Worm (Caenorhabditis elegans) whole organism, midembryonic: ENCODE measurements around the gene R08E3.1.

Experiments used
- T22C8.4 ChIP-seq: fragments of 200-800 bp; sonication (Bioruptor generic); IDR thresholded peaks from 2 replicates; pipeline ENCODE4 v1.3.6; 2022; ENCODE audit warnings: missing genetic modification characterization, missing compliant biosample characterization
- cog-1 ChIP-seq: sonication (generic microtip); optimal IDR thresholded peaks from 2 replicates; lab custom pipeline; 2016; ENCODE audit warnings: missing genetic modification characterization, missing compliant biosample characterization
- flt-1 ChIP-seq: fragments of 200-800 bp; sonication (Bioruptor generic); IDR thresholded peaks from 2 replicates; pipeline ENCODE4 v1.3.6; 2022; ENCODE audit warnings: missing genetic modification characterization, missing compliant biosample characterization
- klf-2 ChIP-seq: fragments of 200-800 bp; sonication (Bioruptor generic); conservative IDR thresholded peaks from 2 replicates; pipeline ENCODE4 v1.3.6; 2022; ENCODE audit warnings: missing genetic modification reagents, missing genetic modification characterization, missing compliant biosample characterization
- med-1 ChIP-seq: sonication (generic microtip); optimal IDR thresholded peaks from 2 replicates; lab custom pipeline; 2017; ENCODE audit warnings: missing genetic modification characterization, mild to moderate bottlenecking, missing compliant biosample characterization, antibody characterized with exemption, missing genetic modification reagents; ENCODE audit not compliant: insufficient read depth
- ref-1 ChIP-seq: fragments of 200-800 bp; sonication (Bioruptor generic); conservative IDR thresholded peaks from 2 replicates; pipeline ENCODE4 v1.3.6; 2022; ENCODE audit warnings: missing genetic modification reagents, missing genetic modification characterization, missing compliant biosample characterization
- tab-1 ChIP-seq: fragments of 200-800 bp; sonication (Bioruptor generic); IDR thresholded peaks from 2 replicates; pipeline ENCODE4 v1.3.6; 2022; ENCODE audit warnings: missing genetic modification characterization, missing compliant biosample characterization
- ztf-23 ChIP-seq: fragments of 200-800 bp; sonication (Bioruptor generic); IDR thresholded peaks from 2 replicates; pipeline ENCODE4 v1.3.6; 2022; ENCODE audit warnings: missing genetic modification reagents, missing genetic modification characterization, missing compliant biosample characterization
- ztf-29 ChIP-seq: fragments of 200-800 bp; sonication (Bioruptor generic); IDR thresholded peaks from 2 replicates; pipeline ENCODE4 v1.3.6; 2022; ENCODE audit warnings: missing genetic modification reagents, missing genetic modification characterization, missing compliant biosample characterization

R08E3.1 gene

ce11 chrX:4795329-4795728, 27.1 kb upstream of the R08E3.1 start:
- TF ChIP-seq ref-1 (GFP tag; lab: Robert Waterston, UW) (no peak), ztf-23 (GFP tag; lab: Robert Waterston, UW) (no peak), T22C8.4 (no peak)

- TF ChIP-seq T22C8.4 (no peak), ztf-23 (GFP tag; lab: Robert Waterston, UW) (no peak), med-1 (GFP tag; lab: Kevin White, UChicago) (no peak), cog-1 (tag; lab: Kevin White, UChicago) (no peak)
These were observed 22.3 kb upstream of the R08E3.1 start, which contains the start of gene mig-13 for ce11 chrX:4800078-4800621. mig-13 (minus strand) TSS chrX:4800128.

- TF ChIP-seq cog-1 (tag; lab: Kevin White, UChicago) (no peak), flt-1 (GFP tag; lab: Robert Waterston, UW) (no peak), T22C8.4 (no peak), ztf-29 (no peak), klf-2 (GFP tag; lab: Robert Waterston, UW) (no peak), med-1 (GFP tag; lab: Kevin White, UChicago) (no peak), ztf-23 (GFP tag; lab: Robert Waterston, UW) (no peak), ref-1 (GFP tag; lab: Robert Waterston, UW) (no peak), tab-1 (GFP tag; lab: Robert Waterston, UW) (no peak)
These were observed 21.6 kb upstream of the R08E3.1 start for ce11 chrX:4800892-4801291.

ce11 chrX:4802255-4802654, 20.2 kb upstream of the R08E3.1 start:
- TF ChIP-seq T22C8.4 (no peak), ref-1 (GFP tag; lab: Robert Waterston, UW) (no peak), ztf-29 (no peak), tab-1 (GFP tag; lab: Robert Waterston, UW) (no peak), ztf-23 (GFP tag; lab: Robert Waterston, UW) (no peak; the same call in 1 of the 2 replicates), cog-1 (tag; lab: Kevin White, UChicago) (no peak)

- TF ChIP-seq flt-1 (GFP tag; lab: Robert Waterston, UW) (no peak), ztf-23 (GFP tag; lab: Robert Waterston, UW) (no peak), tab-1 (GFP tag; lab: Robert Waterston, UW) (no peak)
These were observed 18.5 kb upstream of the R08E3.1 start for ce11 chrX:4803942-4804341.

- TF ChIP-seq ref-1 (GFP tag; lab: Robert Waterston, UW), result no peak
- no peak for TF ChIP-seq cog-1 (tag; lab: Kevin White, UChicago)
- TF ChIP-seq med-1 (GFP tag; lab: Kevin White, UChicago), result no peak
- TF ChIP-seq flt-1 (GFP tag; lab: Robert Waterston, UW), result no peak
- no peak for TF ChIP-seq tab-1 (GFP tag; lab: Robert Waterston, UW)
These were observed 13.7 kb upstream of the R08E3.1 start for ce11 chrX:4808737-4809136.

- TF ChIP-seq ztf-23 (GFP tag; lab: Robert Waterston, UW), result no peak
- TF ChIP-seq flt-1 (GFP tag; lab: Robert Waterston, UW), result no peak
- TF ChIP-seq ref-1 (GFP tag; lab: Robert Waterston, UW), result no peak
- TF ChIP-seq med-1 (GFP tag; lab: Kevin White, UChicago), result no peak
- TF ChIP-seq klf-2 (GFP tag; lab: Robert Waterston, UW), result no peak
- TF ChIP-seq tab-1 (GFP tag; lab: Robert Waterston, UW), result no peak
- TF ChIP-seq T22C8.4, result no peak
- TF ChIP-seq cog-1 (tag; lab: Kevin White, UChicago), result peak; percentile 19
These were observed 13.3 kb upstream of the R08E3.1 start for ce11 chrX:4809189-4809588.

- TF ChIP-seq flt-1 (GFP tag; lab: Robert Waterston, UW), result peak; percentile 18; the same call in 1 of the 2 replicates
- no peak for TF ChIP-seq klf-2 (GFP tag; lab: Robert Waterston, UW)
These were observed 12.6 kb upstream of the R08E3.1 start for ce11 chrX:4809753-4810424.

ce11 chrX:4811242-4811641, 11.2 kb upstream of the R08E3.1 start, which contains the start of gene ztf-16:
ztf-16 (minus strand) TSS chrX:4811540.
- no peak for TF ChIP-seq ref-1 (GFP tag; lab: Robert Waterston, UW)
- no peak for TF ChIP-seq T22C8.4
- no peak for TF ChIP-seq cog-1 (tag; lab: Kevin White, UChicago)
- no peak for TF ChIP-seq tab-1 (GFP tag; lab: Robert Waterston, UW)
- TF ChIP-seq med-1 (GFP tag; lab: Kevin White, UChicago), result no peak
- no peak for TF ChIP-seq ztf-29
- TF ChIP-seq flt-1 (GFP tag; lab: Robert Waterston, UW), result no peak
- TF ChIP-seq ztf-23 (GFP tag; lab: Robert Waterston, UW), result no peak
- no peak for TF ChIP-seq klf-2 (GFP tag; lab: Robert Waterston, UW)

ce11 chrX:4813115-4813732, 9.2 kb upstream of the R08E3.1 start:
- TF ChIP-seq tab-1 (GFP tag; lab: Robert Waterston, UW), result no peak
